Fruit fly (Drosophila melanogaster): ENCODE measurements around the gene rg.

DNA sequence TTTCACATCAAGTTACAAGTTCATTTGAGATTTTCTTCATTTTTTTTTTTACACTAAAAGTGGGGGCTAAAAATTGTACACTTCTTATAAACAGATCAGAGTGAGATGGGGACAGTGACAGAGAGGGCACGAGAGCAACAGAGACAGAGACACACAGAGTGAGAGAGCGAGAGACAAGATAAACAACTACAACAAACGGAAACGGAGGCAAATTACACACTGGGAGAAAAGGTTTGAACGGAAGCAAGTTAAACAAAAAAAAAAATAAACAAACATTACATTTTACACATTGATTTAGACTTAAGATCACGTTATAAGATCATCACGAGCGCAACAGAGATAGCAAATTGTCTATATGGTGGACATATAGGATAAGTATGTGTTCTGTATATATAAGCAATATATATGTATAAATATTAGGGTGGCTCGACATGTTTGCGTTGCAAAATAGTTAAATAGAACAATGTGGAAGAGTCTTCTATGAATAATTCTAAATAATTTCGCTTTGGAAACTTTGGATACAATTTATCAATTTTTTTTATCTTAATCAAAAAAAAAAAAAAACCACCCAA, 9.6 kb upstream of the rg start:
- TF ChIP-seq CG33017 (tag; optimal IDR thresholded peaks at IDR 0.05) (peak; percentile 17), CG1620 (GFP tag; optimal IDR thresholded peaks at IDR 0.05) (no peak), CG7101 (tag; optimal IDR thresholded peaks at IDR 0.05) (no peak), cic (GFP tag; optimal IDR thresholded peaks at IDR 0.05) (no peak), bab1 (GFP tag; optimal IDR thresholded peaks at IDR 0.05) (no peak), cnc (optimal IDR thresholded peaks at IDR 0.05) (no peak), ovo (GFP tag; optimal IDR thresholded peaks at IDR 0.05) (no peak), Crg-1 (GFP tag; optimal IDR thresholded peaks at IDR 0.05) (no peak), CG12768 (GFP tag; optimal IDR thresholded peaks at IDR 0.05) (no peak), toe (GFP tag; optimal IDR thresholded peaks at IDR 0.05) (no peak), pad (GFP tag; optimal IDR thresholded peaks at IDR 0.05) (no peak)
